Fruit fly (Drosophila melanogaster) whole organism, embryonic: ENCODE data around the gene CG12009.

ENCODE experiments used
- ATbp ChIP-seq: fragments of 200-800 bp; sonication (Bioruptor generic); optimal IDR thresholded peaks from 2 replicates; lab custom pipeline; 2017; ENCODE audit warnings: missing biosample characterization, mild to moderate bottlenecking, missing genetic modification characterization, missing genetic modification reagents
- Aef1 ChIP-seq: fragments of 200-800 bp; sonication (Bioruptor generic); IDR thresholded peaks from 3 replicates; pipeline ENCODE4 v1.3.6; 2022; ENCODE audit warnings: missing biosample characterization, missing genetic modification characterization
- C15 ChIP-seq: fragments of 200-800 bp; sonication (Bioruptor generic); IDR thresholded peaks from 3 replicates; pipeline ENCODE4 v1.3.6; 2022; ENCODE audit warnings: missing biosample characterization, missing genetic modification characterization
- CG10274 ChIP-seq: fragments of 200-800 bp; sonication (Bioruptor generic); optimal IDR thresholded peaks from 3 replicates; lab custom pipeline; 2017; ENCODE audit warnings: missing biosample characterization, mild to moderate bottlenecking, missing genetic modification characterization
- CG10366 ChIP-seq: fragments of 200-800 bp; sonication (Bioruptor generic); IDR thresholded peaks from 2 replicates; pipeline ENCODE4 v1.3.6; 2022; ENCODE audit warnings: missing biosample characterization, missing genetic modification characterization
- CG11723 ChIP-seq: fragments of 200-800 bp; sonication (Bioruptor generic); optimal IDR thresholded peaks from 2 replicates; lab custom pipeline; 2017; ENCODE audit warnings: missing biosample characterization, mild to moderate bottlenecking, missing genetic modification characterization
- CG14014 ChIP-seq: fragments of 200-800 bp; sonication (Bioruptor generic); IDR thresholded peaks from 2 replicates; pipeline ENCODE4 v1.3.6; 2022; ENCODE audit warnings: missing biosample characterization, missing genetic modification characterization
- CG14965 ChIP-seq: fragments of 200-800 bp; sonication (Bioruptor generic); optimal IDR thresholded peaks from 2 replicates; lab custom pipeline; 2016; ENCODE audit warnings: missing biosample characterization, missing genetic modification characterization, borderline replicate concordance
- CG2889 ChIP-seq: fragments of 200-800 bp; sonication (Bioruptor generic); IDR thresholded peaks from 3 replicates; pipeline ENCODE4 v1.3.6; 2022; ENCODE audit warnings: missing biosample characterization, missing genetic modification characterization
- CG33213 ChIP-seq: fragments of 200-800 bp; sonication (Bioruptor generic); optimal IDR thresholded peaks from 3 replicates; lab custom pipeline; 2016; ENCODE audit warnings: missing biosample characterization, missing genetic modification characterization
- CG4328 ChIP-seq: fragments of 200-800 bp; sonication (Bioruptor generic); optimal IDR thresholded peaks from 3 replicates; lab custom pipeline; 2017; ENCODE audit warnings: missing biosample characterization, missing genetic modification reagents, missing genetic modification characterization
- CG4617 ChIP-seq: fragments of 200-800 bp; sonication (Bioruptor generic); optimal IDR thresholded peaks from 3 replicates; lab custom pipeline; 2016; ENCODE audit warnings: missing biosample characterization, missing genetic modification characterization, borderline replicate concordance
- CG4854 ChIP-seq: fragments of 200-800 bp; sonication (Bioruptor generic); optimal IDR thresholded peaks from 2 replicates; lab custom pipeline; 2016; ENCODE audit warnings: missing biosample characterization, missing genetic modification characterization, inconsistent platforms
- CG5180 ChIP-seq: fragments of 200-800 bp; sonication (Bioruptor generic); optimal IDR thresholded peaks from 3 replicates; lab custom pipeline; 2017; ENCODE audit warnings: missing biosample characterization, missing genetic modification characterization, mild to moderate bottlenecking, moderate library complexity, missing genetic modification reagents
- CG6272 ChIP-seq: fragments of 200-800 bp; sonication (Bioruptor generic); IDR thresholded peaks from 2 replicates; pipeline ENCODE4 v1.3.6; 2022; ENCODE audit warnings: missing biosample characterization, missing genetic modification characterization
- CG6689 ChIP-seq: fragments of 200-800 bp; sonication (Bioruptor generic); IDR thresholded peaks from 2 replicates; pipeline ENCODE4 v1.3.6; 2022; ENCODE audit warnings: missing biosample characterization, missing genetic modification characterization
- CG7357 ChIP-seq: fragments of 200-800 bp; sonication (Bioruptor generic); IDR thresholded peaks from 3 replicates; pipeline ENCODE4 v1.3.6; 2022; ENCODE audit warnings: missing biosample characterization, missing genetic modification characterization
- CG7745 ChIP-seq: fragments of 200-800 bp; sonication (Bioruptor generic); optimal IDR thresholded peaks from 2 replicates; lab custom pipeline; 2018; ENCODE audit warnings: missing biosample characterization, mild to moderate bottlenecking, missing genetic modification characterization, moderate library complexity
- CG8281 ChIP-seq: fragments of 200-800 bp; sonication (Bioruptor generic); optimal IDR thresholded peaks from 2 replicates; lab custom pipeline; 2018; ENCODE audit warnings: missing biosample characterization, mild to moderate bottlenecking, missing genetic modification characterization, moderate library complexity
- CG8388 ChIP-seq: fragments of 200-800 bp; sonication (Bioruptor generic); optimal IDR thresholded peaks from 2 replicates; lab custom pipeline; 2019; ENCODE audit warnings: missing biosample characterization, mild to moderate bottlenecking, missing genetic modification characterization, moderate library complexity
- Gsc ChIP-seq: fragments of 200-800 bp; sonication (Bioruptor generic); IDR thresholded peaks from 2 replicates; pipeline ENCODE4 v1.3.6; 2022; ENCODE audit warnings: missing biosample characterization, missing genetic modification characterization
- Gug ChIP-seq: fragments of 200-800 bp; sonication (Bioruptor generic); IDR thresholded peaks from 4 replicates; pipeline ENCODE4 v1.3.6; 2022; ENCODE audit warnings: missing biosample characterization, missing genetic modification characterization
- HLH4C ChIP-seq: fragments of 200-800 bp; sonication (Bioruptor generic); IDR thresholded peaks from 3 replicates; pipeline ENCODE4 v1.3.6; 2022; ENCODE audit warnings: missing biosample characterization, missing genetic modification characterization; ENCODE audit not compliant: partially characterized antibody
- Hmx ChIP-seq: fragments of 200-800 bp; sonication (Bioruptor generic); optimal IDR thresholded peaks from 2 replicates; lab custom pipeline; 2016; ENCODE audit warnings: missing biosample characterization, missing genetic modification characterization
- Lhr ChIP-seq: fragments of 200-800 bp; sonication (Bioruptor generic); optimal IDR thresholded peaks from 3 replicates; lab custom pipeline; 2017; ENCODE audit warnings: mild to moderate bottlenecking, missing biosample characterization, missing genetic modification reagents, missing genetic modification characterization
- Oaz ChIP-seq: fragments of 200-800 bp; sonication (Bioruptor generic); IDR thresholded peaks from 2 replicates; pipeline ENCODE4 v1.3.6; 2022; ENCODE audit warnings: missing biosample characterization, missing genetic modification characterization
- Opbp ChIP-seq: fragments of 200-800 bp; sonication (Bioruptor generic); IDR thresholded peaks from 3 replicates; pipeline ENCODE4 v1.3.6; 2022; ENCODE audit warnings: missing biosample characterization, missing genetic modification characterization; ENCODE audit not compliant: partially characterized antibody
- Spps ChIP-seq: fragments of 200-800 bp; sonication (Bioruptor generic); optimal IDR thresholded peaks from 2 replicates; lab custom pipeline; 2018; ENCODE audit warnings: missing biosample characterization, mild to moderate bottlenecking, missing genetic modification characterization
- Tbp ChIP-seq: fragments of >200 bp; optimal IDR thresholded peaks from 2 replicates; lab custom pipeline; 2018; ENCODE audit warnings: missing biosample characterization, missing genetic modification characterization
- abd-A ChIP-seq: fragments of 200-800 bp; sonication (Bioruptor generic); optimal IDR thresholded peaks from 3 replicates; lab custom pipeline; 2019; ENCODE audit warnings: missing biosample characterization, mild to moderate bottlenecking, missing genetic modification characterization, moderate library complexity
- bbx ChIP-seq: fragments of 200-800 bp; sonication (Bioruptor generic); IDR thresholded peaks from 2 replicates; pipeline ENCODE4 v1.3.6; 2022; ENCODE audit warnings: missing biosample characterization, missing genetic modification characterization; ENCODE audit not compliant: partially characterized antibody
- cas ChIP-seq: fragments of 200-800 bp; sonication (Bioruptor generic); IDR thresholded peaks from 2 replicates; pipeline ENCODE4 v1.3.6; 2022; ENCODE audit warnings: missing biosample characterization, missing genetic modification characterization
- corto ChIP-seq: fragments of 200-800 bp; sonication (Bioruptor generic); optimal IDR thresholded peaks from 2 replicates; lab custom pipeline; 2016; ENCODE audit warnings: missing biosample characterization, mild to moderate bottlenecking, missing genetic modification characterization, moderate library complexity
- dysf ChIP-seq: fragments of 200-800 bp; sonication (Bioruptor generic); IDR thresholded peaks from 3 replicates; pipeline ENCODE4 v1.3.6; 2022; ENCODE audit warnings: missing biosample characterization, missing genetic modification characterization
- fu2 ChIP-seq: fragments of 200-800 bp; sonication (Bioruptor generic); optimal IDR thresholded peaks from 2 replicates; lab custom pipeline; 2016; ENCODE audit warnings: missing biosample characterization, missing genetic modification characterization
- her ChIP-seq: fragments of 200-800 bp; sonication (Bioruptor generic); optimal IDR thresholded peaks from 2 replicates; lab custom pipeline; 2016; ENCODE audit warnings: missing biosample characterization, missing genetic modification characterization
- jumu ChIP-seq: fragments of 200-800 bp; sonication (Bioruptor generic); optimal IDR thresholded peaks from 3 replicates; lab custom pipeline; 2016; ENCODE audit warnings: missing biosample characterization, missing genetic modification characterization
- kah ChIP-seq: fragments of 200-800 bp; sonication (Bioruptor generic); optimal IDR thresholded peaks from 2 replicates; lab custom pipeline; 2018; ENCODE audit warnings: missing biosample characterization, mild to moderate bottlenecking, missing genetic modification characterization
- nerfin-2 ChIP-seq: fragments of 200-800 bp; sonication (Bioruptor generic); IDR thresholded peaks from 2 replicates; pipeline ENCODE4 v1.3.6; 2022; ENCODE audit warnings: missing biosample characterization, missing genetic modification characterization; ENCODE audit not compliant: partially characterized antibody
- org-1 ChIP-seq: fragments of 200-800 bp; sonication (Bioruptor generic); optimal IDR thresholded peaks from 2 replicates; lab custom pipeline; 2017; ENCODE audit warnings: missing biosample characterization, missing genetic modification characterization
- pan ChIP-seq, 4 experiments: fragments of >200 bp in 3 of 4; fragments of 200-800 bp in 1 of 4; sonication (Bioruptor generic) in 1 of 4; optimal IDR thresholded peaks in 3 of 4; IDR thresholded peaks in 1 of 4; 2 replicates each; pipeline versions ENCODE4 v1.3.6 to Lab custom; 2017 to 2022; ENCODE audit warnings: missing biosample characterization in 2 of 4, missing genetic modification characterization in 2 of 4, mixed read lengths in 1 of 4
- peb ChIP-seq: fragments of 200-800 bp; sonication (Bioruptor generic); IDR thresholded peaks from 2 replicates; pipeline ENCODE4 v1.3.6; 2022; ENCODE audit warnings: missing biosample characterization, missing genetic modification characterization
- pho ChIP-seq: fragments of 200-800 bp; sonication (Bioruptor generic); optimal IDR thresholded peaks from 2 replicates; lab custom pipeline; 2016; ENCODE audit warnings: missing biosample characterization, missing genetic modification characterization
- pzg ChIP-seq: fragments of 200-800 bp; sonication (Bioruptor generic); optimal IDR thresholded peaks from 3 replicates; lab custom pipeline; 2018; ENCODE audit warnings: missing biosample characterization, mild to moderate bottlenecking, missing genetic modification characterization, moderate library complexity
- schlank ChIP-seq: fragments of 200-800 bp; sonication (Bioruptor generic); optimal IDR thresholded peaks from 2 replicates; lab custom pipeline; 2018; ENCODE audit warnings: missing biosample characterization, mild to moderate bottlenecking, missing genetic modification characterization
- scrt ChIP-seq: fragments of 200-800 bp; sonication (Bioruptor generic); optimal IDR thresholded peaks from 2 replicates; lab custom pipeline; 2018; ENCODE audit warnings: missing biosample characterization, mild to moderate bottlenecking, missing genetic modification characterization, moderate library complexity
- sisA ChIP-seq: fragments of 200-800 bp; sonication (Bioruptor generic); IDR thresholded peaks from 2 replicates; pipeline ENCODE4 v1.3.6; 2022; ENCODE audit warnings: missing biosample characterization, missing genetic modification characterization
- slbo ChIP-seq: fragments of 200-800 bp; sonication (Bioruptor generic); IDR thresholded peaks from 2 replicates; pipeline ENCODE4 v1.3.6; 2022; ENCODE audit warnings: missing biosample characterization, missing genetic modification characterization
- so ChIP-seq: fragments of 200-800 bp; sonication (Bioruptor generic); IDR thresholded peaks from 3 replicates; pipeline ENCODE4 v1.3.6; 2022; ENCODE audit warnings: missing biosample characterization, missing genetic modification characterization
- sqz ChIP-seq: fragments of 200-800 bp; sonication (Bioruptor generic); optimal IDR thresholded peaks from 3 replicates; lab custom pipeline; 2018; ENCODE audit warnings: missing biosample characterization, mild to moderate bottlenecking, missing genetic modification characterization

CG12009 gene

dm6 chr3L:3300345-3300744 lies 9.1 kb downstream of the CG12009 start (continued):
- 0 out of 3 replicates have a peak, but pooled peaks have one; percentile 55 for TF ChIP-seq C15 (GFP tag; lab: Robert Waterston, UW)
- 0 out of 2 replicates have a peak, but pooled peaks have one; percentile 39 for TF ChIP-seq Gsc
- TF ChIP-seq Gug: 0 out of 4 replicates have a peak, but pooled peaks have one; percentile 10
- peak; percentile 74 for TF ChIP-seq CG10366
- TF ChIP-seq CG8281 (tag; lab: Kevin White, UChicago): peak; percentile 13
- TF ChIP-seq CG8388 (GFP tag; lab: Kevin White, UChicago): peak; percentile 63
- peak; percentile 68; the same call in 2 of the 3 replicates for TF ChIP-seq so (GFP tag; lab: Robert Waterston, UW)
- TF ChIP-seq CG6272: no peak
- no peak for TF ChIP-seq CG10274 (GFP tag; lab: Kevin White, UChicago)
- TF ChIP-seq nerfin-2 (GFP tag; lab: Robert Waterston, UW): no peak
- no peak for TF ChIP-seq pho (GFP tag; lab: Kevin White, UChicago)
- TF ChIP-seq Oaz: peak; percentile 67
- TF ChIP-seq CG14965 (GFP tag; lab: Kevin White, UChicago): peak; percentile 31
- TF ChIP-seq Lhr: no peak
- no peak for TF ChIP-seq cas (GFP tag; lab: Robert Waterston, UW)
- no peak for TF ChIP-seq CG11723 (GFP tag; lab: Kevin White, UChicago)
- peak; percentile 25 for TF ChIP-seq kah (GFP tag; lab: Kevin White, UChicago)
- no peak for TF ChIP-seq Tbp (GFP tag; lab: Kevin White, UChicago)
- TF ChIP-seq her: no peak
- peak; percentile 63 for TF ChIP-seq sisA (GFP tag; lab: Robert Waterston, UW)
- TF ChIP-seq fu2 (GFP tag; lab: Kevin White, UChicago): no peak
- TF ChIP-seq abd-A (tag; lab: Kevin White, UChicago): no peak
- no peak for TF ChIP-seq bbx (GFP tag; lab: Robert Waterston, UW)
- no peak for TF ChIP-seq jumu (GFP tag; lab: Kevin White, UChicago)
- TF ChIP-seq CG6689 (GFP tag; lab: Robert Waterston, UW): peak; percentile 77
- peak; percentile 74 for TF ChIP-seq sqz (GFP tag; lab: Kevin White, UChicago)
- TF ChIP-seq CG14014 (GFP tag; lab: Robert Waterston, UW): peak; percentile 72; the same call in 1 of the 2 replicates
- no peak for TF ChIP-seq HLH4C (GFP tag; lab: Robert Waterston, UW)
- TF ChIP-seq CG5180 (GFP tag; lab: Kevin White, UChicago): peak; percentile 44
- TF ChIP-seq CG4854: no peak
- TF ChIP-seq CG4617 (GFP tag; lab: Kevin White, UChicago): no peak
- TF ChIP-seq peb: 0 out of 2 replicates have a peak, but pooled peaks have one; percentile 10
- TF ChIP-seq CG33213: peak; percentile 33
- TF ChIP-seq dysf: peak; percentile 63
- peak; percentile 70 for TF ChIP-seq Spps (tag; lab: Kevin White, UChicago)
- peak; percentile 30; the same call in 1 of the 3 replicates for TF ChIP-seq CG7357
- peak; percentile 62 for TF ChIP-seq Aef1 (GFP tag; lab: Robert Waterston, UW)
- 0 out of 3 replicates have a peak, but pooled peaks have one; percentile 33 for TF ChIP-seq CG2889 (GFP tag; lab: Robert Waterston, UW)
- TF ChIP-seq slbo: peak; percentile 66
- no peak for TF ChIP-seq Opbp (GFP tag; lab: Robert Waterston, UW)
- peak; percentile 23 for TF ChIP-seq scrt (GFP tag; lab: Kevin White, UChicago)
- TF ChIP-seq schlank (tag; lab: Kevin White, UChicago): no peak
- TF ChIP-seq pzg: no peak
- TF ChIP-seq Hmx (GFP tag; lab: Kevin White, UChicago): no peak
- no peak for TF ChIP-seq CG7745
- TF ChIP-seq CG4328 (GFP tag; lab: Kevin White, UChicago): no peak
- no peak for TF ChIP-seq pan (optimal IDR thresholded peaks at IDR 0.05; lab: Kevin White, UChicago)
- peak in 1 of 2 experiments; percentile 83 for TF ChIP-seq pan (GFP tag; optimal IDR thresholded peaks at IDR 0.05 in 1 of 2, IDR thresholded peaks at IDR 0.05 in 1 of 2)
- TF ChIP-seq corto (GFP tag; lab: Kevin White, UChicago): no peak
- TF ChIP-seq org-1: peak; percentile 25
- peak; percentile 59 for TF ChIP-seq ATbp (GFP tag; lab: Kevin White, UChicago)
